Fruit fly (Drosophila melanogaster) S2 (cell line): ENCODE results near the gene Set.

ENCODE experiments used
- CG8478 ChIP-seq: fragments of >200 bp; optimal IDR thresholded peaks from 2 replicates; lab custom pipeline; 2018
- CTCF ChIP-seq, 2 experiments: fragments of >200 bp; optimal IDR thresholded peaks; 2 replicates each; lab custom pipeline; 2018

dm6 chr3R:15292241-15293004 is 29.1 kb downstream of the Set start:
- TF ChIP-seq CG8478 (lab: Kevin White, UChicago) (no peak), CTCF (optimal IDR thresholded peaks at IDR 0.05; lab: Kevin White, UChicago) (no peak)
